Worm (Caenorhabditis elegans) whole organism, L2 larva: ENCODE results near the gene ZK285.2.
"Not testable (repeated sequence)": the region's sequence is repeated elsewhere in the genome, so short reads cannot be mapped to it uniquely, and the experiment has no call there.

Experiments
- ZK546.5 ChIP-seq: sonication (generic microtip); optimal IDR thresholded peaks from 2 replicates; lab custom pipeline; 2017; ENCODE audit warnings: missing biosample characterization, missing genetic modification characterization
- ama-1 ChIP-seq: fragments of 150-350 bp; optimal IDR thresholded peaks from 2 replicates; lab custom pipeline; 2018; ENCODE audit warnings: inconsistent platforms
- egl-27 ChIP-seq: sonication (generic microtip); optimal IDR thresholded peaks from 3 replicates; lab custom pipeline; 2017; ENCODE audit warnings: missing biosample characterization, missing genetic modification reagents, missing genetic modification characterization
- gmeb-1 ChIP-seq: fragments of 150-350 bp; optimal IDR thresholded peaks from 2 replicates; lab custom pipeline; 2014; ENCODE audit warnings: missing biosample characterization, missing genetic modification characterization
- lin-39 ChIP-seq: fragments of 150-350 bp; optimal IDR thresholded peaks from 2 replicates; lab custom pipeline; 2014; ENCODE audit warnings: missing biosample characterization, missing genetic modification reagents, missing genetic modification characterization
- nhr-10 ChIP-seq: sonication (generic microtip); optimal IDR thresholded peaks from 2 replicates; lab custom pipeline; 2017; ENCODE audit warnings: missing biosample characterization, missing genetic modification characterization
- nhr-12 ChIP-seq: fragments of 150-350 bp; optimal IDR thresholded peaks from 2 replicates; lab custom pipeline; 2014; ENCODE audit warnings: missing biosample characterization, missing genetic modification characterization
- peb-1 ChIP-seq: fragments of 150-350 bp; optimal IDR thresholded peaks from 2 replicates; lab custom pipeline; 2014; ENCODE audit warnings: missing biosample characterization, missing genetic modification characterization
- skn-1 ChIP-seq: sonication (generic microtip); optimal IDR thresholded peaks from 2 replicates; lab custom pipeline; 2017; ENCODE audit warnings: missing biosample characterization, missing genetic modification characterization
- ztf-4 ChIP-seq: fragments of 150-350 bp; optimal IDR thresholded peaks from 2 replicates; lab custom pipeline; 2014; ENCODE audit warnings: missing biosample characterization, missing genetic modification characterization

DNA sequence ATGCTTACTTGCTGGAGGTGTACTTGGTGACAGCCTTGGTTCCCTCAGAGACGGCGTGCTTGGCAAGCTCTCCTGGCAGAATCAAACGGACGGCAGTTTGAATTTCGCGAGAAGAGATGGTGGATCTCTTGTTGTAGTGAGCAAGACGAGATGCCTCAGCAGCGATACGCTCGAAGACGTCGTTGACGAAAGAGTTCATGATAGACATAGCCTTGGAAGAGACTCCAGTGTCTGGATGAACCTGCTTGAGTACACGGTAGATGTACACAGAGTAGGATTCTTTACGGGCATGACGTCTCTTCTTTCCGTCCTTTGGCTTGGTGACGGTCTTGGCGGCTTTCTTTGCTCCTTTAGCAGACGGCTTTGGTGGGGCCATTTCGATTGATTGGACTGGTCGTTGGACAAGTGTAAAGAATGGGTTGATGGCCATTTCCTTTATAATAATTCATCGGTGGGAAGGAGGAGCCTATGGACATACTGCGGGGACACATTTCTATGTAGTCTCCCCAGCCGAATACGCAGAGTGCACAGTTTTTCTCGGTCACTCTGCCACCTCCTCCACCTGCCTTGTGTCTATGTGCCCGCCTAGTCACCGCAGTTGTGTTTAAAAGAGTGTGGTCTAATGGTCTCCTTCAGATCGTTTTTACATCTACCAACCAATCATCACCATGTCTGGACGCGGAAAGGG, 6.4 kb upstream of the ZK285.2 start, which contains the start of the genes his-4 and his-3:
- TF ChIP-seq skn-1 (tag; lab: Kevin White, UChicago); peb-1 (tag; lab: Kevin White, UChicago); ama-1 (lab: Kevin White, UChicago); gmeb-1 (tag; lab: Kevin White, UChicago); egl-27; ztf-4 (tag; lab: Kevin White, UChicago); nhr-12 (tag; lab: Kevin White, UChicago); nhr-10; lin-39 (tag; lab: Kevin White, UChicago); ZK546.5 (tag; lab: Kevin White, UChicago): not testable (repeated sequence)
